Worm (Caenorhabditis elegans) whole organism, L4 larva: ENCODE data around the gene K02B7.3.

Source experiments
- F10B5.3 ChIP-seq: sonication (generic microtip); optimal IDR thresholded peaks from 2 replicates; lab custom pipeline; 2016; ENCODE audit warnings: mild to moderate bottlenecking, missing genetic modification characterization, missing compliant biosample characterization
- F26F4.8 ChIP-seq: fragments of 200-800 bp; sonication (Bioruptor generic); conservative IDR thresholded peaks from 2 replicates; pipeline ENCODE4 v1.3.6; 2022; ENCODE audit warnings: missing genetic modification characterization, missing compliant biosample characterization
- F44E2.7 ChIP-seq: fragments of 200-800 bp; sonication (Bioruptor generic); IDR thresholded peaks from 2 replicates; pipeline ENCODE4 v2.1.2; 2022; ENCODE audit warnings: missing genetic modification characterization, missing compliant biosample characterization
- T26A8.4 ChIP-seq: fragments of 200-800 bp; sonication (Bioruptor generic); IDR thresholded peaks from 2 replicates; pipeline ENCODE4 v1.3.6; 2022; ENCODE audit warnings: missing genetic modification characterization, missing compliant biosample characterization
- aha-1 ChIP-seq: fragments of 150-350 bp; peaks from one replicate; lab custom pipeline; 2014; ENCODE audit warnings: missing biosample characterization, missing genetic modification characterization
- aly-2 ChIP-seq: sonication (generic microtip); optimal IDR thresholded peaks from 2 replicates; lab custom pipeline; 2018; ENCODE audit warnings: missing biosample characterization, missing genetic modification characterization
- ama-1 ChIP-seq: fragments of 150-350 bp; optimal IDR thresholded peaks from 2 replicates; lab custom pipeline; 2014; ENCODE audit warnings: inconsistent platforms, mixed read lengths
- ceh-28 ChIP-seq: fragments of 150-350 bp; optimal IDR thresholded peaks from 2 replicates; lab custom pipeline; 2014; ENCODE audit warnings: missing biosample characterization, missing genetic modification reagents, missing genetic modification characterization
- ceh-44 ChIP-seq: fragments of 200-800 bp; sonication (Bioruptor generic); IDR thresholded peaks from 2 replicates; pipeline ENCODE4 v1.3.6; 2022; ENCODE audit warnings: missing genetic modification reagents, missing genetic modification characterization, missing compliant biosample characterization
- ctbp-1 ChIP-seq: fragments of 200-800 bp; sonication (Bioruptor generic); IDR thresholded peaks from 2 replicates; pipeline ENCODE4 v1.3.6; 2022; ENCODE audit warnings: missing genetic modification reagents, missing genetic modification characterization, missing compliant biosample characterization
- dmd-9 ChIP-seq: fragments of 200-800 bp; sonication (Bioruptor generic); IDR thresholded peaks from 2 replicates; pipeline ENCODE4 v1.3.6; 2022; ENCODE audit warnings: missing genetic modification reagents, missing genetic modification characterization, missing compliant biosample characterization
- dpl-1 ChIP-seq: fragments of 150-350 bp; optimal IDR thresholded peaks from 2 replicates; lab custom pipeline; 2014; ENCODE audit warnings: missing biosample characterization, missing genetic modification reagents, missing genetic modification characterization
- dve-1 ChIP-seq: sonication (generic microtip); optimal IDR thresholded peaks from 2 replicates; lab custom pipeline; 2017; ENCODE audit warnings: antibody characterized with exemption, mild to moderate bottlenecking, missing genetic modification characterization, missing compliant biosample characterization; ENCODE audit not compliant: insufficient read depth
- egl-43 ChIP-seq: fragments of 200-800 bp; sonication (Bioruptor generic); IDR thresholded peaks from 2 replicates; pipeline ENCODE4 v1.3.6; 2022; ENCODE audit warnings: missing genetic modification reagents, missing genetic modification characterization, missing compliant biosample characterization
- fkh-10 ChIP-seq: fragments of 150-350 bp; optimal IDR thresholded peaks from 2 replicates; lab custom pipeline; 2014; ENCODE audit warnings: missing biosample characterization, missing genetic modification reagents, missing genetic modification characterization
- fos-1 ChIP-seq: fragments of 150-350 bp; optimal IDR thresholded peaks from 2 replicates; lab custom pipeline; 2014; ENCODE audit warnings: missing biosample characterization, missing genetic modification characterization
- gei-8 ChIP-seq: fragments of 200-800 bp; sonication (Bioruptor generic); optimal IDR thresholded peaks from 2 replicates; lab custom pipeline; 2018; ENCODE audit warnings: mild to moderate bottlenecking, missing genetic modification characterization, missing compliant biosample characterization
- hlh-30 ChIP-seq: sonication (generic microtip); optimal IDR thresholded peaks from 2 replicates; lab custom pipeline; 2017; ENCODE audit warnings: antibody characterized with exemption, mild to moderate bottlenecking, missing genetic modification characterization, missing compliant biosample characterization; ENCODE audit not compliant: insufficient read depth
- hmg-1.1 ChIP-seq: fragments of 200-800 bp; sonication (Bioruptor generic); IDR thresholded peaks from 2 replicates; pipeline ENCODE4 v1.3.6; 2022; ENCODE audit warnings: missing genetic modification reagents, missing genetic modification characterization, missing compliant biosample characterization
- lin-15B ChIP-seq: fragments of 150-350 bp; sonication (generic microtip); optimal IDR thresholded peaks from 3 replicates; lab custom pipeline; 2014; ENCODE audit warnings: missing biosample characterization, missing genetic modification characterization
- lin-38 ChIP-seq: fragments of 200-800 bp; sonication (Bioruptor generic); IDR thresholded peaks from 2 replicates; pipeline ENCODE4 v1.3.6; 2022; ENCODE audit warnings: missing genetic modification reagents, missing genetic modification characterization, missing compliant biosample characterization
- madf-5 ChIP-seq, 2 experiments: fragments of 200-800 bp; sonication (Bioruptor generic); IDR thresholded peaks; 2 replicates each; pipeline ENCODE4 v1.3.6; 2022; ENCODE audit warnings: missing compliant biosample characterization in 2 of 2, missing genetic modification characterization in 2 of 2
- madf-9 ChIP-seq: fragments of 200-800 bp; sonication (Bioruptor generic); conservative IDR thresholded peaks from 2 replicates; pipeline ENCODE4 v1.3.6; 2022; ENCODE audit warnings: missing genetic modification reagents, missing genetic modification characterization, missing compliant biosample characterization
- mes-2 ChIP-seq: sonication (generic microtip); optimal IDR thresholded peaks from 2 replicates; lab custom pipeline; 2016; ENCODE audit warnings: missing genotype, mild to moderate bottlenecking, missing genetic modification characterization, missing compliant biosample characterization; ENCODE audit not compliant: poor library complexity, severe bottlenecking
- mxl-3 ChIP-seq: fragments of 200-800 bp; sonication (Bioruptor generic); optimal IDR thresholded peaks from 2 replicates; lab custom pipeline; 2018; ENCODE audit warnings: mild to moderate bottlenecking, missing genetic modification characterization, missing compliant biosample characterization
- nhr-10 ChIP-seq: fragments of 150-350 bp; optimal IDR thresholded peaks from 2 replicates; lab custom pipeline; 2014; ENCODE audit warnings: missing biosample characterization, missing genetic modification characterization
- nhr-102 ChIP-seq: sonication (generic microtip); optimal IDR thresholded peaks from 2 replicates; lab custom pipeline; 2016; ENCODE audit warnings: mild to moderate bottlenecking, missing genetic modification characterization, moderate library complexity, missing compliant biosample characterization
- nhr-111 ChIP-seq: fragments of 200-800 bp; sonication (Bioruptor generic); optimal IDR thresholded peaks from 2 replicates; lab custom pipeline; 2018; ENCODE audit warnings: mild to moderate bottlenecking, missing genetic modification characterization, missing compliant biosample characterization
- nhr-237 ChIP-seq: sonication (generic microtip); optimal IDR thresholded peaks from 2 replicates; lab custom pipeline; 2017; ENCODE audit warnings: missing biosample characterization, missing genetic modification characterization
- nhr-25 ChIP-seq: sonication (generic microtip); optimal IDR thresholded peaks from 2 replicates; lab custom pipeline; 2017; ENCODE audit warnings: missing genetic modification characterization, mild to moderate bottlenecking, missing compliant biosample characterization, antibody characterized with exemption, moderate library complexity, borderline replicate concordance; ENCODE audit not compliant: insufficient read depth
- nhr-41 ChIP-seq: fragments of 200-800 bp; sonication (Bioruptor generic); IDR thresholded peaks from 2 replicates; pipeline ENCODE4 v1.3.6; 2022; ENCODE audit warnings: missing genetic modification reagents, missing genetic modification characterization, missing compliant biosample characterization
- nhr-42 ChIP-seq: fragments of 200-800 bp; sonication (Bioruptor generic); IDR thresholded peaks from 2 replicates; pipeline ENCODE4 v1.3.6; 2022; ENCODE audit warnings: missing genetic modification characterization, missing compliant biosample characterization
- nhr-77 ChIP-seq: fragments of 150-350 bp; optimal IDR thresholded peaks from 2 replicates; lab custom pipeline; 2014; ENCODE audit warnings: missing biosample characterization, missing genetic modification characterization
- set-16 ChIP-seq: fragments of 200-800 bp; sonication (Bioruptor generic); IDR thresholded peaks from 2 replicates; pipeline ENCODE4 v1.3.6; 2022; ENCODE audit warnings: missing genetic modification reagents, missing genetic modification characterization, missing compliant biosample characterization
- tag-97 ChIP-seq: fragments of 200-800 bp; sonication (Bioruptor generic); IDR thresholded peaks from 2 replicates; pipeline ENCODE4 v1.3.6; 2022; ENCODE audit warnings: missing genetic modification characterization, missing compliant biosample characterization
- tra-1 ChIP-seq: fragments of 200-800 bp; sonication (Bioruptor generic); IDR thresholded peaks from 2 replicates; pipeline ENCODE4 v1.3.6; 2022; ENCODE audit warnings: missing genetic modification reagents, missing genetic modification characterization, missing compliant biosample characterization
- unc-62 ChIP-seq, 3 experiments: fragments of 150-350 bp in 1 of 3; sonication (generic microtip); optimal IDR thresholded peaks in 2 of 3; peaks in 1 of 3; 1 replicate in 1 of 3; 2 replicates in 2 of 3; lab custom pipeline; 2014 to 2017; ENCODE audit warnings: missing biosample characterization in 3 of 3, missing genetic modification characterization in 3 of 3, missing genetic modification reagents in 3 of 3, missing genotype in 1 of 3
- zfp-2 ChIP-seq: sonication (generic microtip); optimal IDR thresholded peaks from 2 replicates; lab custom pipeline; 2016; ENCODE audit warnings: mild to moderate bottlenecking, missing genetic modification characterization, missing compliant biosample characterization
- zip-2 ChIP-seq: fragments of 150-350 bp; optimal IDR thresholded peaks from 2 replicates; lab custom pipeline; 2014; ENCODE audit warnings: missing biosample characterization, missing genetic modification characterization

Gene K02B7.3

ce11 chrII:14706479-14706878, 11.4 kb upstream of the K02B7.3 start:
- no peak for TF ChIP-seq nhr-77 (tag; lab: Kevin White, UChicago)
- TF ChIP-seq unc-62 (GFP tag; optimal IDR thresholded peaks at IDR 0.05 in 1 of 2; lab: Kevin White, UChicago): peak in 1 of 2 experiments; percentile 82
- TF ChIP-seq unc-62 (tag; optimal IDR thresholded peaks at IDR 0.05; lab: Kevin White, UChicago): no peak

ce11 chrII:14705956-14706355, 10.9 kb upstream of the K02B7.3 start:
- no peak for TF ChIP-seq dve-1 (tag; lab: Kevin White, UChicago)
- no peak for TF ChIP-seq fos-1 (tag; lab: Kevin White, UChicago)
- no peak for TF ChIP-seq dpl-1 (GFP tag; lab: Kevin White, UChicago)
- TF ChIP-seq nhr-10 (tag; lab: Kevin White, UChicago): no peak
- TF ChIP-seq mes-2 (tag; lab: Kevin White, UChicago): no peak
- peak; percentile 0 for TF ChIP-seq aha-1

ce11 chrII:14705215-14705614, 10.1 kb upstream of the K02B7.3 start, which contains the start of gene C09F9.2:
C09F9.2 (plus strand) TSS chrII:14705515.
- TF ChIP-seq nhr-237 (no peak), aha-1 (peak; percentile 85)
- TF ChIP-seq, all 104 proteins: peak for 1

- no peak for TF ChIP-seq nhr-41 (GFP tag; lab: Robert Waterston, UW)
- no peak for TF ChIP-seq madf-9 (GFP tag; lab: Robert Waterston, UW)
- no peak for TF ChIP-seq set-16 (GFP tag; lab: Robert Waterston, UW)
- TF ChIP-seq F44E2.7 (GFP tag; lab: Robert Waterston, UW): no peak
- TF ChIP-seq tra-1 (GFP tag; lab: Robert Waterston, UW): no peak
- TF ChIP-seq mxl-3: no peak
Measured at ce11 chrII:14704204-14704603, 9.1 kb upstream of the K02B7.3 start.

ce11 chrII:14703232-14703926, 8.3 kb upstream of the K02B7.3 start:
- TF ChIP-seq unc-62 (GFP tag; optimal IDR thresholded peaks at IDR 0.05 in 1 of 2; lab: Kevin White, UChicago): peak in 1 of 2 experiments; percentile 22
- TF ChIP-seq unc-62 (tag; optimal IDR thresholded peaks at IDR 0.05; lab: Kevin White, UChicago): no peak
- peak; percentile 18 for TF ChIP-seq aha-1
- no peak for TF ChIP-seq ceh-28 (tag; lab: Kevin White, UChicago)

ce11 chrII:14701581-14701980, 6.5 kb upstream of the K02B7.3 start:
- TF ChIP-seq zfp-2 (tag; lab: Kevin White, UChicago) (no peak), lin-15B (tag; lab: Kevin White, UChicago) (no peak), madf-5 (GFP tag; IDR thresholded peaks at IDR 0.05; lab: Robert Waterston, UW) (no peak), hmg-1.1 (GFP tag; lab: Robert Waterston, UW) (no peak), tag-97 (no peak), nhr-111 (GFP tag; lab: Kevin White, UChicago) (no peak), zip-2 (tag; lab: Kevin White, UChicago) (no peak)

- TF ChIP-seq nhr-102 (tag; lab: Kevin White, UChicago): no peak
- TF ChIP-seq ceh-44 (GFP tag; lab: Robert Waterston, UW): no peak
- TF ChIP-seq set-16 (GFP tag; lab: Robert Waterston, UW): no peak
- TF ChIP-seq aly-2 (tag; lab: Kevin White, UChicago): no peak
- no peak for TF ChIP-seq mxl-3
- no peak for TF ChIP-seq F26F4.8 (GFP tag; lab: Robert Waterston, UW)
- no peak for TF ChIP-seq nhr-25 (tag; lab: Kevin White, UChicago)
- no peak for TF ChIP-seq gei-8
- TF ChIP-seq fkh-10 (GFP tag; lab: Kevin White, UChicago): no peak
- TF ChIP-seq dmd-9: no peak
- no peak for TF ChIP-seq ama-1 (lab: Kevin White, UChicago)
- TF ChIP-seq hlh-30 (tag; lab: Kevin White, UChicago): no peak
- no peak for TF ChIP-seq ctbp-1
- TF ChIP-seq egl-43 (GFP tag; lab: Robert Waterston, UW): no peak
- TF ChIP-seq lin-38 (GFP tag; lab: Robert Waterston, UW): no peak
- TF ChIP-seq nhr-42: no peak
- no peak for TF ChIP-seq T26A8.4 (GFP tag; lab: Robert Waterston, UW)
- no peak for TF ChIP-seq F10B5.3 (tag; lab: Kevin White, UChicago)
Measured at ce11 chrII:14700096-14700495, 5.0 kb upstream of the K02B7.3 start.
